Worm (Caenorhabditis elegans) whole organism, L3 larva: Measurements from ENCODE around the gene fbxa-188.

Experiments
- aly-2 ChIP-seq: fragments of 150-350 bp; optimal IDR thresholded peaks from 2 replicates; lab custom pipeline; 2014; ENCODE audit warnings: missing biosample characterization, missing genetic modification characterization
- fkh-10 ChIP-seq: sonication (generic microtip); optimal IDR thresholded peaks from 2 replicates; lab custom pipeline; 2017; ENCODE audit warnings: missing biosample characterization, missing genetic modification reagents, missing genetic modification characterization
- lin-15B ChIP-seq: fragments of 150-350 bp; optimal IDR thresholded peaks from 2 replicates; lab custom pipeline; 2014; ENCODE audit warnings: missing biosample characterization, missing genetic modification characterization
- nhr-12 ChIP-seq: fragments of 150-350 bp; optimal IDR thresholded peaks from 2 replicates; lab custom pipeline; 2014; ENCODE audit warnings: missing biosample characterization, missing genetic modification characterization
- nhr-25 ChIP-seq: sonication (generic microtip); optimal IDR thresholded peaks from 2 replicates; lab custom pipeline; 2017; ENCODE audit warnings: missing biosample characterization, missing genetic modification characterization
- nhr-76 ChIP-seq: fragments of 150-350 bp; sonication (generic microtip); optimal IDR thresholded peaks from 5 replicates; lab custom pipeline; 2014; ENCODE audit warnings: missing biosample characterization, missing genetic modification characterization
- skn-1 ChIP-seq: fragments of 150-350 bp; optimal IDR thresholded peaks from 2 replicates; lab custom pipeline; 2014; ENCODE audit warnings: missing biosample characterization, missing genetic modification characterization

DNA sequence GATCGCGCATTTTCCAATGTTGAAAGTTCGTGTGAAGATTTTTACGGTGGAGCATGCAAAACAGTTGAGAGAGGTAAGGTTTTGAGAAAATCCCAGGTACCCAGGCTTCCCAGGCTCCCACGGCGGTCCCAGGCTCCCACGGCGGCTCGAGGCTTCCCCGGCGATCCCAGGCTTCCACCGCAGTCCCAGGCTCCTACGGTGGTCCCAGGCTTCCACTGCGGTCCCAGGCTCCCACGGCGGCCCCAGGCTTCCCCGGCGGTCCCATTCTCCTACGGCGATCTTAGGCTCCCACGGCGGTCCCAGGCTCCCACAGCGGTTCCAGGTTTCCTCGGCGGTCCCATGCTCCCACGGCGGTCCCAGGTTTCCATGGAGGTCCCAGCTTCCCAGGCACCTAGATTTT lies 20.9 kb downstream of the fbxa-188 start:
- no peak for TF ChIP-seq nhr-12 (tag; lab: Kevin White, UChicago)
- no peak for TF ChIP-seq nhr-25 (tag; lab: Kevin White, UChicago)
- TF ChIP-seq aly-2 (tag; lab: Kevin White, UChicago) = no peak
- no peak for TF ChIP-seq skn-1 (tag; lab: Kevin White, UChicago)
- no peak for TF ChIP-seq lin-15B (tag; lab: Kevin White, UChicago)
- no peak for TF ChIP-seq nhr-76 (tag; lab: Kevin White, UChicago)
- no peak for TF ChIP-seq fkh-10 (GFP tag; lab: Kevin White, UChicago)
